Fruit fly (Drosophila melanogaster): ENCODE results near the gene CG14694.
A peak's percentile ranks its signal among the peaks of the same experiment; 100 is the strongest.

CG14694 gene

DNA sequence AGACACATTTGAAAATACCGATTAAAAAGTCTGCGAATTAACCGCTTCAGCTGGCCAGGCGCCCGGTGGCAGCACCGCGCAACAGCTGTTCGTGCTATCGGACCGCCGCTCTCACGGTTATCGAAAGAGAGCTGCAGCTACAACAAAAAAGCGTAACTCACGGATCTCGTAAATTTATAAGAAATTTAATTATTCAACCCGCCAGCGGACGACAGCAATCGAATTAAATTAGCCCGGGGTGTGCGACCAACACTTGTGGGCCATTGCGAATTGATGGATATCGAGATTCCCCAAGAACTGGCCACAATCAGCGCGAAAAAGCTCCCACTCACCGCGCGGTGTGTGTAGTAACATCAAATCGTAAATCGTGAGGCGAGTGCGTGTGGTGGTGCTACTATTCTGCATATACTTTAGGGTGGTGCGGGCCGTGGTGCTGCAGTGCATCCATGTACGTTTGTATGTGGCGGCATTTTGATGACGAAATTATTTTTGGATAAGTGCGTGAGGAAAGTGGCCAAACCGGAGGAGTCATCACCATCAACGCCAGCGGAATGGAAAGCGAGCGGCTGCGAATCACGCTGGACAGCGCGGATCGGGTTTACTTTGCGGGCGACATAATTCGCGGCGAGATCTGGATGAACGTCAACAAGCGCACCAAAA lies 25.9 kb upstream of the CG14694 start, which contains the start of gene Leash:
Leash (plus strand) TSS at position 119 of the 660 bp plus-strand sequence.
- TF ChIP-seq CG8159 (tag; optimal IDR thresholded peaks at IDR 0.05) (peak; percentile 75), CG32121 (GFP tag; IDR thresholded peaks at IDR 0.05) (peak; percentile 29; the same call in 1 of the 2 replicates), Snoo (tag; optimal IDR thresholded peaks at IDR 0.05) (no peak), CG4496 (GFP tag; IDR thresholded peaks at IDR 0.05) (peak; percentile 6; the same call in 1 of the 3 replicates), CG10348 (GFP tag; IDR thresholded peaks at IDR 0.05) (no peak), CG13204 (GFP tag; optimal IDR thresholded peaks at IDR 0.05) (peak; percentile 36), fd96Ca (GFP tag; IDR thresholded peaks at IDR 0.05) (0 out of 3 replicates have a peak, but pooled peaks have one; percentile 37)

DNA sequence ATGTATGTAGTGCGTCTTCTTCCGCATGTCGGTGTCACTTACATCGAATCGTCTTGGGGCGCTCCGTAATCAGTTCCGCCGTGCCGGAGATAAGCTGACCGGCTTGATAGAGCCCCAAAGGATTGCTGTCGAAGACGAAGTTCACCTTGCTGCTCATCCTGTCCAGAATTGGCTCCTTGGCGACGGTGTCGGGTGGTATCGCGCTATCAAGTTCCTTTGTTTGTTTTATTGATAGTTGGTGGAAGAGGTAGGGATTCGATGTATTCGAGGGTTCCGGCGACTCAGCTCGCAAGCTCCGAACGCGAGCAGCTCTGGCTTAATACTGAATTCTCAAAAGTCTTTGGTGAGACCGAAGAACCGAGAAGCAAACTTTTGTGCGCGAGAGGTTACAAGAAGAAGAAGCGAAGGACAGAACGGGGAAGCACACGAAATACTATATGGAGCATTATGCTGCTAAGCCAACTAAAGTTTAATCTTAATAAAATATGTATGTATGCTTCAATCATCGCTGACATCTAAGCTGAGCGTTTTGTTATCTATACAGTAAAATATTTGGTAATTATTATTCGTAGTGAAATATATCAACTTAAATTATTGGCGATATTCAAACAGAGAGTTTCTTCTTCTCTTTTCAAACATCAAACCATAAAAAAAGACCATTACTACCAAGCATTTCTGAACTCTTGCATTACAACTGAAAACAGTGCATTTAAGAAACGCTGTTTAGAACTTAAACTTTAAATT lies 25.2 kb upstream of the CG14694 start, which contains the start of gene CG14696:
CG14696 (minus strand) TSS at position 324 of the 744 bp plus-strand sequence.
- no peak for TF ChIP-seq D1 (tag; optimal IDR thresholded peaks at IDR 0.05)
- TF ChIP-seq CG10348 (GFP tag; IDR thresholded peaks at IDR 0.05) = no peak
- no peak for TF ChIP-seq gl (tag; optimal IDR thresholded peaks at IDR 0.05)
- TF ChIP-seq CG4496 (GFP tag; IDR thresholded peaks at IDR 0.05) = no peak
- no peak for TF ChIP-seq rn (GFP tag; IDR thresholded peaks at IDR 0.05)
- TF ChIP-seq CG8301 (tag; optimal IDR thresholded peaks at IDR 0.05) = no peak
- TF ChIP-seq Pif1A (GFP tag; optimal IDR thresholded peaks at IDR 0.05) = no peak

DNA sequence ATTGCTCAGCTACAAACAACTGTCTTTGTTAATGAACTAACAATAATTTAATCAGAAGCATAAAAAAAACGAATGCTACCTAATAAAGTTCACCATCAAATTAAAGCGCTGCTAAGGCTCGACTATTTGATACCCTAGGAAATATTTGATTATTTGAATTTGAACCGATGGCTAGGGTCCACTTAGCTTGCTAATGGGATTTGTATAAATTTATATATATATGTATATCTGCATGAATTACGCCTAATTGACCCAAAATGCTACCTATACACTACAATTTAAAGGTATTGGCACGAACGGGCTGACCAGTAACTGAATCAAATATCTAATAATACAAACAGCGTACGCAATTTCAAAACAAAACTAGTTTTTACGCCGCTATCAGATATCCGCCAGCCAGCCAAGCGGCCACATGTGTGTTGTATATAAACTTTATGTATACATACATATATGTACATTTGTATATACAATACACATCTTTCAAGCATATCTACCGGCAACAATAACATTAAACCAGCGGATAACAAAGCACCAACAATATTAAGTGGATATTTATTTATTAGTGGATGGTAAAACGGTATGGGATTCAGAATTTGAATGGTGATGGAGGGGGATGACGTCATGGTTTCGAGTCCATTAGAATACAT lies 24.5 kb upstream of the CG14694 start:
- TF ChIP-seq CG9948 (tag; optimal IDR thresholded peaks at IDR 0.05) = no peak
- TF ChIP-seq CG8301 (tag; optimal IDR thresholded peaks at IDR 0.05) = no peak
- no peak for TF ChIP-seq CG15710 (tag; optimal IDR thresholded peaks at IDR 0.05)
- no peak for TF ChIP-seq CG8159 (tag; optimal IDR thresholded peaks at IDR 0.05)
- TF ChIP-seq Pif1A (GFP tag; optimal IDR thresholded peaks at IDR 0.05) = no peak
- no peak for TF ChIP-seq gl (tag; optimal IDR thresholded peaks at IDR 0.05)
- TF ChIP-seq CG13204 (GFP tag; optimal IDR thresholded peaks at IDR 0.05) = no peak
- TF ChIP-seq D1 (tag; optimal IDR thresholded peaks at IDR 0.05) = no peak
- TF ChIP-seq Snoo (tag; optimal IDR thresholded peaks at IDR 0.05) = no peak
- no peak for TF ChIP-seq CG34367 (tag; optimal IDR thresholded peaks at IDR 0.05)
- no peak for TF ChIP-seq rn (GFP tag; IDR thresholded peaks at IDR 0.05)
- TF ChIP-seq fd96Ca (GFP tag; IDR thresholded peaks at IDR 0.05) = peak; percentile 27; the same call in 1 of the 3 replicates
- TF ChIP-seq CG17806 (tag; optimal IDR thresholded peaks at IDR 0.05) = no peak
- peak; percentile 38; the same call in 1 of the 2 replicates for TF ChIP-seq Ets98B (GFP tag; IDR thresholded peaks at IDR 0.05)
- no peak for TF ChIP-seq CG14655 (GFP tag; optimal IDR thresholded peaks at IDR 0.05)
- TF ChIP-seq CG32121 (GFP tag; IDR thresholded peaks at IDR 0.05) = peak; percentile 59
- no peak for TF ChIP-seq EcR (GFP tag; optimal IDR thresholded peaks at IDR 0.05)
- no peak for TF ChIP-seq CG10348 (GFP tag; IDR thresholded peaks at IDR 0.05)
- TF ChIP-seq CG12605 (GFP tag; IDR thresholded peaks at IDR 0.05) = 0 out of 2 replicates have a peak, but pooled peaks have one; percentile 19
- no peak for TF ChIP-seq Pif1B (GFP tag; optimal IDR thresholded peaks at IDR 0.05)
- peak; percentile 68 for TF ChIP-seq CG4496 (GFP tag; IDR thresholded peaks at IDR 0.05)

DNA sequence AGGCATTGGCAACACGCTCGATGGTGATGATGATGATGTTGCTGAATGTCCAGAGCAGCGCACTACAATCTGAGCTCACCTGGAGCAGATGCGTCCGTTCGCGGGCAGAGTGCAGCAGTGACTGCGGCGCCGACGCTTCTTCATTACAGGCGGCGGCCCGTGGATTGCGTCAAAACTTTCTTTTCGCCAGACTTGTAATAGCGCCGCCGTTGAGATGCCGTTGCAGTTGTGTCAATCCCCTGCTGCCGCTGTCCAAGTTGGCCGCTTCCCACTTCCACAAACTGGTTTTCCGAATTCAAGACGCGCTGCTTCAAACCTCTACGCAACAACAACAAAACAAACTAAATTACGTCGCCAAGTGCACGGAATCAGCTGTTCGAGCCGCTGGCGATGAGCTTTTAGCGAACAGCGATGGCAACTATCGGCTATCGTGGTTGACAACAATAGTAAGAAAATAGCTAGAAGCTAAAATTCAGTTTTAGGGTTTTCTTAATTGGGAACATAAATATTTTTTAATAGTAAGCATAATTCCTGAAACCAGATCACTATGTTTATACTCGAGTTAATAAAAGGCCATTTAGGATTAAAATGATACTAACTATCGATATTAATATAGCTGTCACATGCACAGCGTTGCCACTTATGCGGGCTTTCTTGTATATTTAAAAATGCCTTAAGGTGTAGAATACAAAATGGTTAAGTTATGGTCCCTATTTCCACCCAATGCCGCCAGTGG lies 22.4 kb upstream of the CG14694 start, which contains the start of gene Tpc1:
Tpc1 (minus strand) TSS at position 365 of the 736 bp plus-strand sequence.
- peak; percentile 61 for TF ChIP-seq Snoo (tag; optimal IDR thresholded peaks at IDR 0.05)
- TF ChIP-seq EcR (GFP tag; optimal IDR thresholded peaks at IDR 0.05) = peak; percentile 53
- TF ChIP-seq CG8301 (tag; optimal IDR thresholded peaks at IDR 0.05) = peak; percentile 4
- peak; percentile 95 for TF ChIP-seq CG13204 (GFP tag; optimal IDR thresholded peaks at IDR 0.05)
- TF ChIP-seq CG9948 (tag; optimal IDR thresholded peaks at IDR 0.05) = no peak
- peak; percentile 5 for TF ChIP-seq CG15710 (tag; optimal IDR thresholded peaks at IDR 0.05)
- no peak for TF ChIP-seq D1 (tag; optimal IDR thresholded peaks at IDR 0.05)
- TF ChIP-seq CG10348 (GFP tag; IDR thresholded peaks at IDR 0.05) = no peak
- TF ChIP-seq Ets98B (GFP tag; IDR thresholded peaks at IDR 0.05) = peak; percentile 27; the same call in 1 of the 2 replicates
- TF ChIP-seq CG17806 (tag; optimal IDR thresholded peaks at IDR 0.05) = no peak
- no peak; the same call in 1 of the 2 replicates for TF ChIP-seq CG12605 (GFP tag; IDR thresholded peaks at IDR 0.05)

DNA sequence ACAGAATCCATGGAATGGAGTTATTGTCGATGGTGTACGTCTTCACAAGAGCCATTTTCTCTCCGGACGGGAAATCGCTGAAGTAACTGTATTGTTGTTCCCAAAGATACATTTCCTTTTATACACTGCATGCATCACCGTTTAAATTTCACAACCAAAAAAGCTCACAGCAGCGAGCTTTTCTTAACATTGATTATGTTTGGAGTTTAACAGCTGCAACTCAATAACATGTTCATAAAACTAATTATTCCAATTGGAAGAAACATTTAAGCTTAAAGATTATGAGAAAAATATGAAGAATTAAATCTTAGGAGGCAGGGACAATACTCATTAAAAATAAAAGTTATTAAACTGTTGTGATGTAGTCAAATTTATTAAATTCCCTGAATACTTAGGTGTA lies 19.6 kb upstream of the CG14694 start, which contains the start of gene CG14695:
CG14695 (minus strand) TSS at position 101 of the 400 bp plus-strand sequence.
- TF ChIP-seq Pif1B (GFP tag; optimal IDR thresholded peaks at IDR 0.05) = no peak
- no peak for TF ChIP-seq CG8301 (tag; optimal IDR thresholded peaks at IDR 0.05)
- no peak for TF ChIP-seq CG8159 (tag; optimal IDR thresholded peaks at IDR 0.05)
- TF ChIP-seq Ets98B (GFP tag; IDR thresholded peaks at IDR 0.05) = no peak
- TF ChIP-seq CG34367 (tag; optimal IDR thresholded peaks at IDR 0.05) = no peak
- TF ChIP-seq D1 (tag; optimal IDR thresholded peaks at IDR 0.05) = no peak

All from whole organism, pupa.